Worm (Caenorhabditis elegans) whole organism, early embryonic: Measurements from ENCODE around the gene mig-21.

Source experiments
- B0310.2 ChIP-seq: sonication (generic microtip); optimal IDR thresholded peaks from 2 replicates; lab custom pipeline; 2016; ENCODE audit warnings: mild to moderate bottlenecking, missing genetic modification characterization, missing compliant biosample characterization
- F13C5.2 ChIP-seq: sonication (generic microtip); optimal IDR thresholded peaks from 2 replicates; lab custom pipeline; 2017; ENCODE audit warnings: mild to moderate bottlenecking, missing genetic modification characterization, inconsistent platforms, missing compliant biosample characterization
- aly-1 ChIP-seq: sonication (generic microtip); optimal IDR thresholded peaks from 2 replicates; lab custom pipeline; 2016; ENCODE audit warnings: missing genetic modification characterization, missing compliant biosample characterization
- ama-1 ChIP-seq: fragments of 150-350 bp; optimal IDR thresholded peaks from 2 replicates; lab custom pipeline; 2014
- ceh-13 ChIP-seq: fragments of 200-800 bp; sonication (Bioruptor generic); optimal IDR thresholded peaks from 2 replicates; lab custom pipeline; 2018; ENCODE audit warnings: mild to moderate bottlenecking, missing genetic modification characterization, missing compliant biosample characterization
- ceh-36 ChIP-seq: sonication (generic microtip); optimal IDR thresholded peaks from 2 replicates; lab custom pipeline; 2016; ENCODE audit warnings: missing genetic modification characterization, inconsistent platforms, missing compliant biosample characterization
- ets-7 ChIP-seq: sonication (generic microtip); optimal IDR thresholded peaks from 2 replicates; lab custom pipeline; 2016; ENCODE audit warnings: missing genotype, missing genetic modification characterization, missing compliant biosample characterization
- flt-1 ChIP-seq: fragments of 200-800 bp; sonication (Bioruptor generic); IDR thresholded peaks from 2 replicates; pipeline ENCODE4 v1.3.6; 2022; ENCODE audit warnings: missing genetic modification characterization, missing compliant biosample characterization
- hmbx-1 ChIP-seq: sonication (generic microtip); optimal IDR thresholded peaks from 2 replicates; lab custom pipeline; 2016; ENCODE audit warnings: mild to moderate bottlenecking, missing genetic modification characterization, missing compliant biosample characterization
- hmg-4 ChIP-seq: fragments of 200-800 bp; sonication (Bioruptor generic); optimal IDR thresholded peaks from 2 replicates; lab custom pipeline; 2018; ENCODE audit warnings: mild to moderate bottlenecking, missing genetic modification characterization, missing compliant biosample characterization
- hnd-1 ChIP-seq: sonication (generic microtip); optimal IDR thresholded peaks from 2 replicates; lab custom pipeline; 2016; ENCODE audit warnings: missing genetic modification characterization, missing compliant biosample characterization
- pes-1 ChIP-seq: fragments of 200-800 bp; sonication (Bioruptor generic); IDR thresholded peaks from 2 replicates; pipeline ENCODE4 v1.3.6; 2022; ENCODE audit warnings: missing genetic modification reagents, missing genetic modification characterization, missing compliant biosample characterization
- scrt-1 ChIP-seq: fragments of 200-800 bp; sonication (Bioruptor generic); IDR thresholded peaks from 2 replicates; pipeline ENCODE4 v1.3.6; 2022; ENCODE audit warnings: missing genetic modification characterization, missing compliant biosample characterization
- sea-1 ChIP-seq: fragments of 200-800 bp; sonication (Bioruptor generic); conservative IDR thresholded peaks from 2 replicates; pipeline ENCODE4 v1.3.6; 2022; ENCODE audit warnings: missing genetic modification characterization, missing compliant biosample characterization
- tbx-11 ChIP-seq: fragments of 200-800 bp; sonication (Bioruptor generic); IDR thresholded peaks from 2 replicates; pipeline ENCODE4 v1.3.6; 2022; ENCODE audit warnings: missing genetic modification characterization, missing compliant biosample characterization
- tbx-37 ChIP-seq: fragments of 200-800 bp; sonication (Bioruptor generic); conservative IDR thresholded peaks from 2 replicates; pipeline ENCODE4 v1.3.6; 2022; ENCODE audit warnings: missing genetic modification reagents, missing genetic modification characterization, missing compliant biosample characterization
- tra-4 ChIP-seq: sonication (generic microtip); optimal IDR thresholded peaks from 2 replicates; lab custom pipeline; 2017; ENCODE audit warnings: missing genetic modification characterization, missing compliant biosample characterization

Gene mig-21

DNA sequence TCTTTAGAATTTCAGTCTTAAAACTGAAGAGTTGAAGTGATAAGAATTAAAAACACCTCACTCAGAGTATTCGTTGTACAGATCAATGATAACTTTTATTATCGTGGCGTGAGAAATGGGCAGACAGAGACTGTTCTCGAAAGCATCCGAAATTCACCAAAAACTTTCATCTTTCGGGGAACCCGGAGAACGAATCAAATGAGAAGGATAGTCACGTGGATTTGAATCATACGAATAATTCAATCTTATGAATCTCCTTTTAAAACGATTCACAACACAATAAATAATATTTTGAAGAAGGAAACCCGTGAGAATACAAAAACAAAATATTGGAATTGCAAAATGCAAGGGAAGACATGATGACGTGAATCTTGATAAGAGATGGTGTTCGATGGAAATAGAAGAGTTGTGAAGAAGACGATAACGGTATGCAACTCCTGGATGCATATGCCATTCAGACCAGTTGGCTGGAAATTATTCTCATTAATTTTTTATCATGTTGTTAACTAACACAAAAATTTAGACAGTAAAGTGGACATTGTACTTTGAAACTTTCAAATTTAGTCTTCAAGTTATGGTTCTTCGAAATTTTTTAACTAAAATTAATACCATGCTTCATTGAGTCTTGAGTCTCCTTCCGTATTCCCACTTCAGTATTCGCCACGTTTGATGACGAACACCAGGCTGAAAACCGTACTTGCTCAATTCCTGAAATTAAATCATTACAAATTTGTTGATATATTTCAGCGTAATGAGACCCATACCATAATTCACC lies 1.1 kb downstream of the mig-21 start:
- TF ChIP-seq tbx-11 (GFP tag; lab: Robert Waterston, UW) = no peak
- TF ChIP-seq hnd-1 (tag; lab: Kevin White, UChicago) = no peak
- TF ChIP-seq tra-4 (tag; lab: Kevin White, UChicago) = no peak
- TF ChIP-seq ama-1 (lab: Kevin White, UChicago) = no peak

DNA sequence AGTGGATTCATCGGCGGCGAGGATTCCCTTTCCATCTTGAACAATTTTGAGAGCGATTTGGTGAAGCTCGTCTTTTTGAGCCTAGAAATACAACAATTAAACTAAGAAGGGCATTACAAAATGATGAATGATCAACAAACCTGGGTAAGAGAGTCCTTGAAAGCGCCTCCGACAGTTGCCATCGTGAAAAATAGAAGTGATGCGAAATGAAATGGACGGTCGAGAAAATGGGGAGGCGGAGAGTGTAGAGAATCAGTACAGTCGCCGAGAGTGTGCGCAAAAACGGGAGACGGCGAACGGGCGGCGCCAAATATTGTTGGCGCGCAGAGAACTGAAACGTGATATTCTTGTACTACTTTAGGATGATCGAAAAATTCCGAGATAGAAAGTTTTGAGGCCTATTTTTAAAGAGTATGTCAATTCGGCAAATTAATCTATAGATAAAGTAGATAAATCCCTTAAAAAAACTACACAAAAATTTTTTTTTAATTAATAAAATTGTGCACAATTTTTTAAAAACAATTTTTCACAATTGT lies 2.0 kb downstream of the mig-21 start, which contains the start of gene aldo-2:
TSS of gene aldo-2 (minus strand) at position 486 of the 536 bp plus-strand sequence.
- TF ChIP-seq tbx-37 = no peak
- TF ChIP-seq hmbx-1 (tag; lab: Kevin White, UChicago) = no peak
- TF ChIP-seq scrt-1 = no peak
- TF ChIP-seq hnd-1 (tag; lab: Kevin White, UChicago) = no peak
- TF ChIP-seq tra-4 (tag; lab: Kevin White, UChicago) = no peak
- no peak for TF ChIP-seq ceh-36 (tag; lab: Kevin White, UChicago)
- TF ChIP-seq flt-1 = no peak
- no peak for TF ChIP-seq aly-1 (tag; lab: Kevin White, UChicago)
- TF ChIP-seq B0310.2 (tag; lab: Kevin White, UChicago) = no peak
- TF ChIP-seq hmg-4 = no peak
- no peak for TF ChIP-seq sea-1 (GFP tag; lab: Robert Waterston, UW)
- TF ChIP-seq ama-1 (lab: Kevin White, UChicago) = no peak
- no peak for TF ChIP-seq ceh-13 (GFP tag; lab: Kevin White, UChicago)
- TF ChIP-seq tbx-11 (GFP tag; lab: Robert Waterston, UW) = no peak

DNA sequence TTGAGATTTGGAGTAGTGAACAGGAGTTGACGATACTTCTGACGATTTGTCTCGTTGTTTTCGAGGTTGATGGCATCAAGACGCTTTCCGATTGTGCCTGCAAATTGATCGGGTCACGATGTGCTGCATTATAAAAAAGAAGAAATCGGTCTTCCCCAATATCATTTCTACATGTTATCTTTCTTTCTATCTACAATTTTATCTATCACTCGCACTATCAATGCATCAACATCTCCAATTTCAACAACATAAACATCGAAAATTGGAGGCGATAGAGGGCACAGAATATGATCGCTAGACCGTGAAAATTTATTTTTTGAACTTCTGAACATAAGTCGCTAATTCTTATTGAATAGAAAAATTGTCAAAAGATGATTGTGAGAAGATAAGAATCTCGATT lies 2.5 kb downstream of the mig-21 start:
- no peak for TF ChIP-seq F13C5.2 (tag; lab: Kevin White, UChicago)

DNA sequence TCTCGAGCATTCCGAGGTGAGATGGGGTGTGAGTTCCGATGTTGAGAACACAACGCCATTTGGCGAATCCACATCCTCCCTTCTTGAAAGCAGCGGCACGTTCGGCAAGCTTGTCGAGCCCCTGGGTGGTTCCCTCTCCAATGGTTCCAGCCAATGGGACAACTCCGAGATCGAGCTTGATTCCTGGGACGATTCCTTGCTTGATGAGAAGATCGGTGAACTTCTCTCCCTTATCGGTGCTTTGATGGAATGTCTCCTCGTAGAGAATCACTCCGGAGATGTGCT lies 2.8 kb downstream of the mig-21 start:
- TF ChIP-seq tbx-11 (GFP tag; lab: Robert Waterston, UW) = no peak
- TF ChIP-seq hnd-1 (tag; lab: Kevin White, UChicago) = no peak
- TF ChIP-seq ceh-13 (GFP tag; lab: Kevin White, UChicago) = no peak
- no peak for TF ChIP-seq B0310.2 (tag; lab: Kevin White, UChicago)
- no peak for TF ChIP-seq hmg-4
- TF ChIP-seq tbx-37 = no peak
- TF ChIP-seq aly-1 (tag; lab: Kevin White, UChicago) = no peak

DNA sequence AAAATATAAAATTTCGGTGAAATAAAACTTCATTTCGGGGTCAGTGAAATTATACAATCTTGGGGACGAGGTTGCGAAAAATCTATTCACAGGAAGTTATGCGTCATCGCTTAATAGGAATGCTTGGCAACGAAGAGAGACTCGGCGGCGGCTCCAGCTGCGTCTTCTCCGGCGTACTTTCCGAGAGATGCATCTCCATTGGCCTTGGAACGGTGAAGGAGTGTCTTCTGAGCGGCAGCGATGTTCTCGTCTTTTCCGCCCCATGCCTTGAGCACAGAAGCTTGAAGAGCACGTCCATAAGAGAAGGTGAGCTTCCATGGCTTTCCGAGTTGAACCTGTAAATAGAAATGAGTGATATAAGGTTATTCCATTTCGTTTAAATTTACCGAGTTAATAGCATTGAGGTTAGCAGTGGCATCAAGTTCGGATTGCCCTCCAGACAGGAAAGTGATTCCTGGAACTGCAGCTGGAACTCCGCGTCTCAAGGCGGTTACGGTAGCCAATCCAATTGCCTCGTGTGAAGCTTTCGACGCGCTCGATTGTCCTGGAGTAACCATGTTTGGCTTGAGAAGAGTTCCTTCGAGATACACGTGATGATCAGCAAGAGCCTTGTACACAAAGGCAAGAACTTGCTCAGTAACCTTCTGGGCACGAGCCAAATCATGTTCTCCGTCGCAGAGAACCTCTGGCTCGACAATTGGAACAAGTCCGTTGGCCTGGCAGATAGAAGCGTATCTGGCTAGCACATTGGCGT lies 3.3 kb downstream of the mig-21 start:
- TF ChIP-seq hmg-4 = no peak
- no peak for TF ChIP-seq F13C5.2 (tag; lab: Kevin White, UChicago)
- TF ChIP-seq scrt-1 = no peak
- TF ChIP-seq B0310.2 (tag; lab: Kevin White, UChicago) = no peak
- no peak for TF ChIP-seq ceh-13 (GFP tag; lab: Kevin White, UChicago)

DNA sequence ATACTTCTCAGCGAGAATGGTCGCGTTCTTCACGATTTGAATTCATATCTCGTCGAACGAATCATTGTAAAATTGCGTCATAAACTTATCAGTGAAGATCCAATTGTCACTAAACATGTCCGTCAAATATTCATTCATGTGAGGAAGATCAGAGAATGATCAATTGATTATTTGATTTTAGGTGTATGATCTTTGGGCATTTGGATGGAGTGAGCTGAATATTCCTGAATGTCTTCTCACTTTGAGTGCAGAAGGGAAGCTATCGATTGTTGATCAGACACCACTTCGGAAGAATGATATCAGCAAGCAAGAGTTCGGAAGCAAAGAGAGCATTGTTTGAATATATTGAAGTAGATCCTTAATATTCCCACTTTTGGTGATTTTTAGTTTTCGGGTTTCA lies 3.9 kb downstream of the mig-21 start:
- TF ChIP-seq tra-4 (tag; lab: Kevin White, UChicago) (no peak), hmbx-1 (tag; lab: Kevin White, UChicago) (no peak), ceh-13 (GFP tag; lab: Kevin White, UChicago) (no peak), pes-1 (GFP tag; lab: Robert Waterston, UW) (no peak), scrt-1 (no peak), ets-7 (tag; lab: Kevin White, UChicago) (no peak), B0310.2 (tag; lab: Kevin White, UChicago) (no peak), ama-1 (lab: Kevin White, UChicago) (no peak), flt-1 (no peak), tbx-37 (no peak)

DNA sequence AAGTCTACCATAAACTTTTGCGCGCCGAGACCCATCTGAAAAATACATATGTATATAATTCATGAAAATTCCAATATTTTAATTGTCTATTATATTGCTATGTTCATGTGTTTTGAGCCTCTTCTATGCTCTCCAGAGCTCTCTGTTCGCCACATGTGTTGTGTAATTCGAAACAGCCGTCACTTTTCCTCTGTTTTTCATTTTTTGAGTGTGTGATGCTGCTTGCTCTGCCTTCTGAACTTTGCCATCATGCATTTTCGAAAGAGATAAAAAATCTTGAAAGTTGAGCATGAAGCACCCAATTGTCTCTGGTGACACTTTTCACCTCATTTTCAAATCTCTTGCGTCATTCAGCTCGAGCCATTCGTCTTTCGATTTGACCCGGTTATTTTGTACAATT lies 5.9 kb downstream of the mig-21 start:
- TF ChIP-seq pes-1 (GFP tag; lab: Robert Waterston, UW) = no peak
- TF ChIP-seq ceh-13 (GFP tag; lab: Kevin White, UChicago) = no peak
- TF ChIP-seq ets-7 (tag; lab: Kevin White, UChicago) = no peak
- no peak for TF ChIP-seq flt-1
- no peak for TF ChIP-seq B0310.2 (tag; lab: Kevin White, UChicago)
- TF ChIP-seq hmg-4 = no peak
- no peak for TF ChIP-seq tbx-37
- TF ChIP-seq scrt-1 = no peak
- TF ChIP-seq hmbx-1 (tag; lab: Kevin White, UChicago) = no peak
- no peak for TF ChIP-seq ama-1 (lab: Kevin White, UChicago)
- no peak for TF ChIP-seq sea-1 (GFP tag; lab: Robert Waterston, UW)
- TF ChIP-seq F13C5.2 (tag; lab: Kevin White, UChicago) = no peak
- TF ChIP-seq ceh-36 (tag; lab: Kevin White, UChicago) = no peak
- no peak for TF ChIP-seq hnd-1 (tag; lab: Kevin White, UChicago)
- no peak for TF ChIP-seq tbx-11 (GFP tag; lab: Robert Waterston, UW)
- TF ChIP-seq aly-1 (tag; lab: Kevin White, UChicago) = no peak
- no peak for TF ChIP-seq tra-4 (tag; lab: Kevin White, UChicago)

DNA sequence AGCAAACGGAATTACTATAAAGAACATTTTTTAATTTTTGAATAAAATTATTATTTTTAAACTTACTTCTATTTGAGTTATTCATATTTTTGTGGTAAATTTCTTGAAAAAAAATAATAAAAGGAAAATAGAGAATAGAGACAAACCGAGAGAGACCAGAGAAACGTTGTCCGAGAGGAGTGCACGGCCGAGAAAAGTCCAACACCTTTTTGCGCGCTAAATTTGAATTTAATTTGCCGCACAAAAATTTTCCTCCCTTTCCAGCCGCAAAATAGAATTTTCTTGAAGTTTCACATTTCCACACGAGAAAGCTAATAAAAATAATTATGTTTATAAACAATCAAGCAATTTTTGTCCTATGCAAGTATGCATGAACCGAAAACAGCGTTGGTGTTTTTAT lies 6.4 kb downstream of the mig-21 start, which contains the start of the genes F01F1.11 and F01F1.3:
TSS of gene F01F1.11 (minus strand) at position 118 of the 400 bp plus-strand sequence.
TSS of gene F01F1.3 (plus strand) at position 179 of the 400 bp plus-strand sequence.
- TF ChIP-seq tbx-37 (peak; percentile 66; the same call in 1 of the 2 replicates), pes-1 (GFP tag; lab: Robert Waterston, UW) (peak; percentile 53; the same call in 1 of the 2 replicates), tbx-11 (GFP tag; lab: Robert Waterston, UW) (no peak)
